Worm (Caenorhabditis elegans) whole organism, L4 larva: ENCODE data around the gene C25D7.10.

Experiments used
- D1046.2 ChIP-seq: fragments of 200-800 bp; sonication (Bioruptor generic); IDR thresholded peaks from 2 replicates; pipeline ENCODE4 v1.3.6; 2022; ENCODE audit warnings: missing genetic modification characterization, missing compliant biosample characterization
- F37D6.2 ChIP-seq: sonication (generic microtip); optimal IDR thresholded peaks from 2 replicates; lab custom pipeline; 2016; ENCODE audit warnings: mild to moderate bottlenecking, missing genetic modification characterization, missing compliant biosample characterization
- F49E8.2 ChIP-seq: sonication (generic microtip); optimal IDR thresholded peaks from 2 replicates; lab custom pipeline; 2016; ENCODE audit warnings: missing compliant biosample characterization, mild to moderate bottlenecking, missing genetic modification characterization, borderline replicate concordance
- T20F7.1 ChIP-seq: fragments of 200-800 bp; sonication (Bioruptor generic); optimal IDR thresholded peaks from 2 replicates; lab custom pipeline; 2018; ENCODE audit warnings: mild to moderate bottlenecking, missing genetic modification characterization, missing compliant biosample characterization
- T26A8.4 ChIP-seq: fragments of 200-800 bp; sonication (Bioruptor generic); IDR thresholded peaks from 2 replicates; pipeline ENCODE4 v1.3.6; 2022; ENCODE audit warnings: missing genetic modification characterization, missing compliant biosample characterization
- Y105C5A.15 ChIP-seq: fragments of 200-800 bp; sonication (Bioruptor generic); IDR thresholded peaks from 2 replicates; pipeline ENCODE4 v1.3.6; 2022; ENCODE audit warnings: missing genetic modification characterization, missing compliant biosample characterization
- Y5F2A.4 ChIP-seq: fragments of 200-800 bp; sonication (Bioruptor generic); optimal IDR thresholded peaks from 2 replicates; lab custom pipeline; 2018; ENCODE audit warnings: mild to moderate bottlenecking, missing genetic modification characterization, missing compliant biosample characterization
- ZK546.5 ChIP-seq, 2 experiments: sonication (generic microtip); optimal IDR thresholded peaks; 2 replicates each; lab custom pipeline; 2017; ENCODE audit warnings: missing biosample characterization in 2 of 2, missing genetic modification characterization in 2 of 2
- aha-1 ChIP-seq: fragments of 150-350 bp; peaks from one replicate; lab custom pipeline; 2014; ENCODE audit warnings: missing biosample characterization, missing genetic modification characterization
- ama-1 ChIP-seq: fragments of 150-350 bp; optimal IDR thresholded peaks from 2 replicates; lab custom pipeline; 2014; ENCODE audit warnings: inconsistent platforms, mixed read lengths
- arid-1 ChIP-seq: fragments of 200-800 bp; sonication (Bioruptor generic); conservative IDR thresholded peaks from 2 replicates; pipeline ENCODE4 v1.3.6; 2022; ENCODE audit warnings: missing genetic modification reagents, missing genetic modification characterization, missing compliant biosample characterization
- attf-4 ChIP-seq: sonication (generic microtip); optimal IDR thresholded peaks from 3 replicates; lab custom pipeline; 2017; ENCODE audit warnings: missing biosample characterization, missing genetic modification characterization
- ceh-20 ChIP-seq: fragments of 200-800 bp; sonication (Bioruptor generic); IDR thresholded peaks from 2 replicates; pipeline ENCODE4 v1.3.6; 2022; ENCODE audit warnings: missing genetic modification reagents, missing genetic modification characterization, missing compliant biosample characterization
- ceh-32 ChIP-seq: sonication (generic microtip); optimal IDR thresholded peaks from 2 replicates; lab custom pipeline; 2016; ENCODE audit warnings: mild to moderate bottlenecking, missing genetic modification characterization, missing compliant biosample characterization; ENCODE audit not compliant: poor library complexity
- ceh-82 ChIP-seq: sonication (generic microtip); optimal IDR thresholded peaks from 2 replicates; lab custom pipeline; 2017; ENCODE audit warnings: missing biosample characterization, missing genetic modification characterization
- ces-1 ChIP-seq: fragments of 150-350 bp; sonication (generic microtip); optimal IDR thresholded peaks from 4 replicates; lab custom pipeline; 2014; ENCODE audit warnings: missing biosample characterization, missing genetic modification reagents, missing genetic modification characterization
- ctbp-1 ChIP-seq: fragments of 200-800 bp; sonication (Bioruptor generic); IDR thresholded peaks from 2 replicates; pipeline ENCODE4 v1.3.6; 2022; ENCODE audit warnings: missing genetic modification reagents, missing genetic modification characterization, missing compliant biosample characterization
- daf-12 ChIP-seq: fragments of 150-350 bp; optimal IDR thresholded peaks from 2 replicates; lab custom pipeline; 2014; ENCODE audit warnings: missing biosample characterization, missing genetic modification reagents, missing genetic modification characterization
- daf-16 ChIP-seq, 3 experiments: sonication (generic microtip); optimal IDR thresholded peaks; 2 replicates each; lab custom pipeline; 2016 to 2017; ENCODE audit warnings: missing genetic modification characterization in 3 of 3, missing genetic modification reagents in 3 of 3, mild to moderate bottlenecking in 2 of 3, missing compliant biosample characterization in 2 of 3, missing biosample characterization in 1 of 3, moderate library complexity in 1 of 3
- dve-1 ChIP-seq: sonication (generic microtip); optimal IDR thresholded peaks from 2 replicates; lab custom pipeline; 2017; ENCODE audit warnings: antibody characterized with exemption, mild to moderate bottlenecking, missing genetic modification characterization, missing compliant biosample characterization; ENCODE audit not compliant: insufficient read depth
- fos-1 ChIP-seq: fragments of 150-350 bp; optimal IDR thresholded peaks from 2 replicates; lab custom pipeline; 2014; ENCODE audit warnings: missing biosample characterization, missing genetic modification characterization
- hif-1 ChIP-seq, 2 experiments: sonication (generic microtip); optimal IDR thresholded peaks; 2 replicates each; lab custom pipeline; 2016 to 2017; ENCODE audit warnings: missing compliant biosample characterization in 2 of 2, missing genetic modification characterization in 2 of 2, missing genetic modification reagents in 2 of 2, missing genotype in 2 of 2, mild to moderate bottlenecking in 1 of 2
- hmg-1.1 ChIP-seq: fragments of 200-800 bp; sonication (Bioruptor generic); IDR thresholded peaks from 2 replicates; pipeline ENCODE4 v1.3.6; 2022; ENCODE audit warnings: missing genetic modification reagents, missing genetic modification characterization, missing compliant biosample characterization
- jun-1 ChIP-seq: fragments of 150-350 bp; optimal IDR thresholded peaks from 2 replicates; lab custom pipeline; 2014; ENCODE audit warnings: missing biosample characterization, missing genetic modification reagents, missing genetic modification characterization
- lim-7 ChIP-seq: fragments of 200-800 bp; sonication (Bioruptor generic); IDR thresholded peaks from 2 replicates; pipeline ENCODE4 v1.3.6; 2022; ENCODE audit warnings: missing genetic modification characterization, missing compliant biosample characterization
- lin-1 ChIP-seq: fragments of 200-800 bp; sonication (Bioruptor generic); IDR thresholded peaks from 2 replicates; pipeline ENCODE4 v1.3.6; 2022; ENCODE audit warnings: missing genetic modification reagents, missing genetic modification characterization, missing compliant biosample characterization
- lin-38 ChIP-seq: fragments of 200-800 bp; sonication (Bioruptor generic); IDR thresholded peaks from 2 replicates; pipeline ENCODE4 v1.3.6; 2022; ENCODE audit warnings: missing genetic modification reagents, missing genetic modification characterization, missing compliant biosample characterization
- mdl-1 ChIP-seq, 2 experiments: fragments of 150-350 bp in 1 of 2; sonication (generic microtip) in 1 of 2; optimal IDR thresholded peaks; 2 replicates each; lab custom pipeline; 2014 to 2017; ENCODE audit warnings: missing biosample characterization in 2 of 2, missing genetic modification characterization in 2 of 2
- mdt-29 ChIP-seq: fragments of 200-800 bp; sonication (Bioruptor generic); IDR thresholded peaks from 2 replicates; pipeline ENCODE4 v1.3.6; 2022; ENCODE audit warnings: missing genetic modification reagents, missing genetic modification characterization, missing compliant biosample characterization
- mxl-2 ChIP-seq: fragments of 200-800 bp; sonication (Bioruptor generic); conservative IDR thresholded peaks from 2 replicates; pipeline ENCODE4 v1.3.6; 2022; ENCODE audit warnings: missing genetic modification reagents, missing genetic modification characterization, missing compliant biosample characterization
- nhr-11 ChIP-seq: fragments of 150-350 bp; optimal IDR thresholded peaks from 2 replicates; lab custom pipeline; 2014; ENCODE audit warnings: missing biosample characterization, missing genetic modification characterization
- nhr-111 ChIP-seq: fragments of 200-800 bp; sonication (Bioruptor generic); optimal IDR thresholded peaks from 2 replicates; lab custom pipeline; 2018; ENCODE audit warnings: mild to moderate bottlenecking, missing genetic modification characterization, missing compliant biosample characterization
- nhr-237 ChIP-seq: sonication (generic microtip); optimal IDR thresholded peaks from 2 replicates; lab custom pipeline; 2017; ENCODE audit warnings: missing biosample characterization, missing genetic modification characterization
- nhr-25 ChIP-seq: sonication (generic microtip); optimal IDR thresholded peaks from 2 replicates; lab custom pipeline; 2017; ENCODE audit warnings: missing genetic modification characterization, mild to moderate bottlenecking, missing compliant biosample characterization, antibody characterized with exemption, moderate library complexity, borderline replicate concordance; ENCODE audit not compliant: insufficient read depth
- nhr-42 ChIP-seq: fragments of 200-800 bp; sonication (Bioruptor generic); IDR thresholded peaks from 2 replicates; pipeline ENCODE4 v1.3.6; 2022; ENCODE audit warnings: missing genetic modification characterization, missing compliant biosample characterization
- nhr-76 ChIP-seq: fragments of 150-350 bp; optimal IDR thresholded peaks from 2 replicates; lab custom pipeline; 2014; ENCODE audit warnings: missing biosample characterization, missing genetic modification characterization
- pha-4 ChIP-seq, 2 experiments: fragments of 150-350 bp in 1 of 2; fragments of 200-800 bp in 1 of 2; sonication (Bioruptor generic) in 1 of 2; IDR thresholded peaks in 1 of 2; optimal IDR thresholded peaks in 1 of 2; 2 replicates each; pipeline versions ENCODE4 v1.3.6 to Lab custom; 2014 to 2022; ENCODE audit warnings: missing genetic modification characterization in 2 of 2, missing genetic modification reagents in 2 of 2, missing biosample characterization in 1 of 2, missing compliant biosample characterization in 1 of 2
- rbr-2 ChIP-seq: sonication (generic microtip); optimal IDR thresholded peaks from 2 replicates; lab custom pipeline; 2016; ENCODE audit warnings: missing genotype, missing genetic modification characterization, missing compliant biosample characterization
- saeg-2 ChIP-seq: fragments of 200-800 bp; sonication (Bioruptor generic); IDR thresholded peaks from 2 replicates; pipeline ENCODE4 v1.3.6; 2022; ENCODE audit warnings: missing genetic modification reagents, missing genetic modification characterization, missing compliant biosample characterization
- skn-1 ChIP-seq: fragments of 150-350 bp; optimal IDR thresholded peaks from 2 replicates; lab custom pipeline; 2014; ENCODE audit warnings: missing biosample characterization, missing genetic modification characterization
- snpc-1.2 ChIP-seq: fragments of 200-800 bp; sonication (Bioruptor generic); IDR thresholded peaks from 2 replicates; pipeline ENCODE4 v1.3.6; 2022; ENCODE audit warnings: missing genetic modification reagents, missing genetic modification characterization, missing compliant biosample characterization
- spr-1 ChIP-seq: sonication (generic microtip); optimal IDR thresholded peaks from 2 replicates; lab custom pipeline; 2016; ENCODE audit warnings: mild to moderate bottlenecking, missing genetic modification characterization, missing compliant biosample characterization
- spr-3 ChIP-seq: fragments of 200-800 bp; sonication (Bioruptor generic); optimal IDR thresholded peaks from 2 replicates; lab custom pipeline; 2018; ENCODE audit warnings: mild to moderate bottlenecking, missing genetic modification characterization, missing compliant biosample characterization
- tra-1 ChIP-seq: fragments of 200-800 bp; sonication (Bioruptor generic); IDR thresholded peaks from 2 replicates; pipeline ENCODE4 v1.3.6; 2022; ENCODE audit warnings: missing genetic modification reagents, missing genetic modification characterization, missing compliant biosample characterization
- unc-130 ChIP-seq: sonication (generic microtip); optimal IDR thresholded peaks from 2 replicates; lab custom pipeline; 2016; ENCODE audit warnings: missing genetic modification reagents, missing genetic modification characterization, missing compliant biosample characterization
- unc-39 ChIP-seq: sonication (generic microtip); optimal IDR thresholded peaks from 2 replicates; lab custom pipeline; 2017; ENCODE audit warnings: missing biosample characterization, missing genetic modification characterization
- vab-7 ChIP-seq: fragments of 200-800 bp; sonication (Bioruptor generic); IDR thresholded peaks from 2 replicates; pipeline ENCODE4 v1.3.6; 2022; ENCODE audit warnings: missing genetic modification reagents, missing genetic modification characterization, missing compliant biosample characterization
- zfp-2 ChIP-seq: sonication (generic microtip); optimal IDR thresholded peaks from 2 replicates; lab custom pipeline; 2016; ENCODE audit warnings: mild to moderate bottlenecking, missing genetic modification characterization, missing compliant biosample characterization
- zip-11 ChIP-seq: fragments of 200-800 bp; sonication (Bioruptor generic); IDR thresholded peaks from 2 replicates; pipeline ENCODE4 v1.3.6; 2022; ENCODE audit warnings: missing genetic modification characterization, missing compliant biosample characterization
- ztf-11 ChIP-seq: fragments of 150-350 bp; optimal IDR thresholded peaks from 2 replicates; lab custom pipeline; 2014; ENCODE audit warnings: missing biosample characterization, missing genetic modification characterization

C25D7.10 gene

ce11 chrV:15085335-15085800, 18.1 kb downstream of the C25D7.10 start, which contains the start of the genes ahsa-1 and C01G10.7 (continued):
- TF ChIP-seq nhr-42 (GFP tag; lab: Robert Waterston, UW), result peak; percentile 46; the same call in 1 of the 2 replicates
- no peak for TF ChIP-seq nhr-25 (tag; lab: Kevin White, UChicago)
- no peak for TF ChIP-seq zfp-2
- peak; percentile 87 for TF ChIP-seq rbr-2 (tag; lab: Kevin White, UChicago)
- peak in 1 of 2 experiments; percentile 13 for TF ChIP-seq mdl-1 (tag; optimal IDR thresholded peaks at IDR 0.05; lab: Kevin White, UChicago)
- TF ChIP-seq ztf-11, result no peak
- no peak for TF ChIP-seq attf-4
- TF ChIP-seq daf-16 (GFP tag; optimal IDR thresholded peaks at IDR 0.05; lab: Kevin White, UChicago), result peak in 1 of 2 experiments; percentile 72
- TF ChIP-seq daf-16 (tag; optimal IDR thresholded peaks at IDR 0.05; lab: Kevin White, UChicago), result no peak
- no peak for TF ChIP-seq ceh-82 (tag; lab: Kevin White, UChicago)
- no peak for TF ChIP-seq nhr-111
- TF ChIP-seq ceh-20 (GFP tag; lab: Robert Waterston, UW), result peak; percentile 67; the same call in 1 of the 2 replicates
- TF ChIP-seq spr-1 (tag; lab: Kevin White, UChicago), result peak; percentile 46
- peak; percentile 60 for TF ChIP-seq ces-1 (GFP tag; lab: Kevin White, UChicago)
- peak; percentile 87 for TF ChIP-seq T20F7.1 (GFP tag; lab: Kevin White, UChicago)
- TF ChIP-seq snpc-1.2 (GFP tag; lab: Robert Waterston, UW), result no peak
- TF ChIP-seq unc-130 (GFP tag; lab: Kevin White, UChicago), result peak; percentile 98
- TF ChIP-seq nhr-11 (tag; lab: Kevin White, UChicago), result peak; percentile 66
- TF ChIP-seq nhr-237 (tag; lab: Kevin White, UChicago), result no peak
- TF ChIP-seq ceh-32 (tag; lab: Kevin White, UChicago), result no peak
- no peak for TF ChIP-seq skn-1
- TF ChIP-seq F49E8.2, result peak; percentile 56
- peak; percentile 79 for TF ChIP-seq hmg-1.1 (GFP tag; lab: Robert Waterston, UW)
- no peak for TF ChIP-seq jun-1 (tag; lab: Kevin White, UChicago)
- no peak for TF ChIP-seq Y5F2A.4 (GFP tag; lab: Kevin White, UChicago)
- TF ChIP-seq F37D6.2, result peak; percentile 70
- TF ChIP-seq daf-12 (tag; lab: Kevin White, UChicago), result no peak
- peak; percentile 98 for TF ChIP-seq aha-1 (tag; lab: Kevin White, UChicago)
- no peak for TF ChIP-seq dve-1
- no peak for TF ChIP-seq lin-1 (GFP tag; lab: Robert Waterston, UW)
- TF ChIP-seq mdt-29 (GFP tag; lab: Robert Waterston, UW), result peak; percentile 52; the same call in 1 of the 2 replicates
- peak; percentile 99 for TF ChIP-seq lin-38 (GFP tag; lab: Robert Waterston, UW)
- no peak for TF ChIP-seq lim-7 (GFP tag; lab: Robert Waterston, UW)
- peak; percentile 49; the same call in 1 of the 2 replicates for TF ChIP-seq vab-7 (GFP tag; lab: Robert Waterston, UW)
- peak; percentile 54; the same call in 1 of the 2 replicates for TF ChIP-seq pha-4 (GFP tag; IDR thresholded peaks at IDR 0.05; lab: Robert Waterston, UW)
- peak; percentile 97 for TF ChIP-seq pha-4 (tag; optimal IDR thresholded peaks at IDR 0.05; lab: Kevin White, UChicago)
- TF ChIP-seq zip-11 (GFP tag; lab: Robert Waterston, UW), result no peak
- TF ChIP-seq saeg-2 (GFP tag; lab: Robert Waterston, UW), result no peak
- peak; percentile 60 to 98 for TF ChIP-seq hif-1 (tag; optimal IDR thresholded peaks at IDR 0.05; lab: Kevin White, UChicago)
- peak; percentile 59; the same call in 1 of the 2 replicates for TF ChIP-seq T26A8.4 (GFP tag; lab: Robert Waterston, UW)
- no peak for TF ChIP-seq mxl-2 (GFP tag; lab: Robert Waterston, UW)
- TF ChIP-seq ZK546.5 (tag; optimal IDR thresholded peaks at IDR 0.05; lab: Kevin White, UChicago), result no peak
- no peak for TF ChIP-seq ama-1 (lab: Kevin White, UChicago)
- no peak for TF ChIP-seq ctbp-1 (GFP tag; lab: Robert Waterston, UW)
- no peak for TF ChIP-seq unc-39 (tag; lab: Kevin White, UChicago)
- TF ChIP-seq spr-3, result no peak
- no peak for TF ChIP-seq fos-1 (tag; lab: Kevin White, UChicago)
- TF ChIP-seq Y105C5A.15 (GFP tag; lab: Robert Waterston, UW), result no peak
- TF ChIP-seq nhr-76 (tag; lab: Kevin White, UChicago), result no peak
- TF ChIP-seq D1046.2 (GFP tag; lab: Robert Waterston, UW), result no peak
- TF ChIP-seq arid-1 (GFP tag; lab: Robert Waterston, UW), result 0 out of 2 replicates have a peak, but pooled peaks have one; percentile 46
- peak; percentile 58; the same call in 1 of the 2 replicates for TF ChIP-seq tra-1 (GFP tag; lab: Robert Waterston, UW)
